Worm (Caenorhabditis elegans) whole organism, L1 larva: Measurements from ENCODE around the gene vps-32.1.

Experiments
- C34B4.2 ChIP-seq: sonication (generic microtip); optimal IDR thresholded peaks from 2 replicates; lab custom pipeline; 2017; ENCODE audit warnings: mild to moderate bottlenecking, missing genetic modification characterization, missing compliant biosample characterization
- aha-1 ChIP-seq: fragments of 150-350 bp; optimal IDR thresholded peaks from 2 replicates; lab custom pipeline; 2014; ENCODE audit warnings: missing biosample characterization, missing genetic modification characterization
- elt-2 ChIP-seq: sonication (generic microtip); optimal IDR thresholded peaks from 2 replicates; lab custom pipeline; 2016; ENCODE audit warnings: missing genetic modification characterization, mild to moderate bottlenecking, inconsistent platforms, missing compliant biosample characterization, missing genetic modification reagents
- fkh-8 ChIP-seq: sonication (generic microtip); optimal IDR thresholded peaks from 2 replicates; lab custom pipeline; 2016; ENCODE audit warnings: mild to moderate bottlenecking, missing genetic modification characterization, missing compliant biosample characterization
- hpl-2 ChIP-seq: fragments of 150-350 bp; optimal IDR thresholded peaks from 2 replicates; lab custom pipeline; 2014; ENCODE audit warnings: missing biosample characterization, missing genetic modification reagents, missing genetic modification characterization
- isw-1 ChIP-seq: fragments of 200-800 bp; sonication (Bioruptor generic); IDR thresholded peaks from 2 replicates; pipeline ENCODE4 v1.3.6; 2022; ENCODE audit warnings: missing genetic modification characterization, missing compliant biosample characterization
- lin-13 ChIP-seq: fragments of 150-350 bp; optimal IDR thresholded peaks from 2 replicates; lab custom pipeline; 2014; ENCODE audit warnings: missing biosample characterization, missing genetic modification reagents, missing genetic modification characterization
- lin-39 ChIP-seq: fragments of 150-350 bp; optimal IDR thresholded peaks from 2 replicates; lab custom pipeline; 2014; ENCODE audit warnings: missing biosample characterization, missing genetic modification reagents, missing genetic modification characterization
- lir-3 ChIP-seq: sonication (generic microtip); optimal IDR thresholded peaks from 2 replicates; lab custom pipeline; 2016; ENCODE audit warnings: mild to moderate bottlenecking, missing genetic modification characterization, moderate library complexity, missing compliant biosample characterization; ENCODE audit not compliant: poor library complexity
- mdl-1 ChIP-seq, 2 experiments: fragments of 150-350 bp; optimal IDR thresholded peaks; 2 replicates each; lab custom pipeline; 2014 to 2017; ENCODE audit warnings: missing biosample characterization in 2 of 2, missing genetic modification characterization in 2 of 2, inconsistent platforms in 1 of 2
- nhr-11 ChIP-seq: fragments of 150-350 bp; optimal IDR thresholded peaks from 2 replicates; lab custom pipeline; 2014; ENCODE audit warnings: missing biosample characterization, missing genetic modification characterization
- nhr-20 ChIP-seq: sonication (generic microtip); optimal IDR thresholded peaks from 2 replicates; lab custom pipeline; 2016; ENCODE audit warnings: mild to moderate bottlenecking, missing genetic modification characterization, missing compliant biosample characterization
- nhr-77 ChIP-seq: fragments of 150-350 bp; optimal IDR thresholded peaks from 2 replicates; lab custom pipeline; 2014; ENCODE audit warnings: missing biosample characterization, missing genetic modification characterization
- nhr-84 ChIP-seq: sonication (generic microtip); optimal IDR thresholded peaks from 2 replicates; lab custom pipeline; 2017; ENCODE audit warnings: missing biosample characterization, missing genetic modification characterization
- pax-3 ChIP-seq: fragments of 200-800 bp; sonication (Bioruptor generic); optimal IDR thresholded peaks from 2 replicates; lab custom pipeline; 2018; ENCODE audit warnings: mild to moderate bottlenecking, missing genetic modification characterization, moderate library complexity, missing compliant biosample characterization
- skn-1 ChIP-seq: fragments of 150-350 bp; optimal IDR thresholded peaks from 2 replicates; lab custom pipeline; 2014; ENCODE audit warnings: missing biosample characterization, missing genetic modification characterization
- sup-37 ChIP-seq: fragments of 200-800 bp; sonication (Bioruptor generic); optimal IDR thresholded peaks from 2 replicates; lab custom pipeline; 2018; ENCODE audit warnings: mild to moderate bottlenecking, missing genetic modification characterization, missing compliant biosample characterization
- tbx-2 ChIP-seq: sonication (generic microtip); optimal IDR thresholded peaks from 2 replicates; lab custom pipeline; 2016; ENCODE audit warnings: missing genetic modification characterization, missing compliant biosample characterization
- unc-130 ChIP-seq: fragments of 150-350 bp; optimal IDR thresholded peaks from 2 replicates; lab custom pipeline; 2017; ENCODE audit warnings: missing biosample characterization, missing genetic modification characterization, inconsistent platforms
- unc-62 ChIP-seq: fragments of 150-350 bp; optimal IDR thresholded peaks from 2 replicates; lab custom pipeline; 2014; ENCODE audit warnings: missing biosample characterization, missing genetic modification reagents, missing genetic modification characterization
- unc-86 ChIP-seq: sonication (generic microtip); optimal IDR thresholded peaks from 2 replicates; lab custom pipeline; 2016; ENCODE audit warnings: missing genetic modification characterization, missing compliant biosample characterization
- vab-15 ChIP-seq: sonication (generic microtip); optimal IDR thresholded peaks from 2 replicates; lab custom pipeline; 2017; ENCODE audit warnings: missing genotype, mild to moderate bottlenecking, missing genetic modification characterization, missing compliant biosample characterization
- zip-4 ChIP-seq: fragments of 200-800 bp; sonication (Bioruptor generic); optimal IDR thresholded peaks from 2 replicates; lab custom pipeline; 2018; ENCODE audit warnings: mild to moderate bottlenecking, missing genetic modification characterization, moderate library complexity, missing compliant biosample characterization

vps-32.1 gene

DNA sequence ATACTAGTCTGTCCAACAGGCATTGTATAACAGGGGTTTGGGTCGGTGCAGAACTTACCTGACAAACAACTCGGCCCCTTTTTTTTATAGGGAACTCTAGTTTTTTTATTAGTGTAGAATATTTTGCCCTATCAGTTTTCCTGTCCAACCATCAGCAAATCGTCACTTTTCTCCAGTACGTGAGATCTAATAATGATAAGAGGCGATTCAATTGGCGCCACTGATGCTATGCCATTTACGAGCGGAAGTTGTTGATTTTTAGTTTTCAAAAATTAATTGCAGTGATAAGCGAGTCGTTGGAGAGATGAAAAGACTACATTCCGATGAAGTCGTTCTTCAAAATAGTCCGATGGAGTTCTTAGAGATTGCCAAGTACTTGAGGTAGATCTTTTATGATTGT lies 38.9 kb downstream of the vps-32.1 start:
- TF ChIP-seq elt-2 (tag; lab: Kevin White, UChicago) (peak; percentile 35), isw-1 (GFP tag; lab: Robert Waterston, UW) (no peak)

DNA sequence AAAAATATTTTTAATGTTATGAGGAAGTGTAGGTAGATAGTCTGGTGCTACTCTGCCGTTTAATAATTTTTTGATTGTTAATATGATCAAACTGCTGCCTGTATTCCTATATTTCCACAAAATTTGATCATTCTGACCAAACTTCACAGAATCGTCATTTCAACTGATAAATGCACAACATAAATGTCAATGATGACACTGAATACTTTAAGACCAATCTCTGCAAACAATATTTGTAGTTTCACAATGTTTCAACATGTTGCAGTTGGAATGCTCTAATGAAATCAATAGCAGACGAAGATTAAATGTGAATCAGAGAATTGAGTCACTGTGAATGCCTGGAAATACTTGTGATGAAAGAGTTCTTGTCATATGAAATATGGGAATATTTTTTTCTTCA lies 40.3 kb downstream of the vps-32.1 start:
- TF ChIP-seq vab-15 (tag; lab: Kevin White, UChicago), result no peak
- TF ChIP-seq elt-2 (tag; lab: Kevin White, UChicago), result no peak
- TF ChIP-seq skn-1 (tag; lab: Kevin White, UChicago), result no peak
- no peak for TF ChIP-seq C34B4.2 (tag; lab: Kevin White, UChicago)
- TF ChIP-seq lir-3 (tag; lab: Kevin White, UChicago), result no peak
- no peak for TF ChIP-seq hpl-2 (GFP tag; lab: Kevin White, UChicago)
- TF ChIP-seq nhr-11 (tag; lab: Kevin White, UChicago), result no peak
- TF ChIP-seq nhr-77 (tag; lab: Kevin White, UChicago), result no peak
- no peak for TF ChIP-seq nhr-84 (tag; lab: Kevin White, UChicago)
- no peak for TF ChIP-seq fkh-8 (tag; lab: Kevin White, UChicago)
- TF ChIP-seq unc-130 (tag; lab: Kevin White, UChicago), result no peak
- TF ChIP-seq lin-13 (GFP tag; lab: Kevin White, UChicago), result no peak
- TF ChIP-seq nhr-20, result no peak
- no peak for TF ChIP-seq zip-4 (GFP tag; lab: Kevin White, UChicago)
- no peak for TF ChIP-seq unc-86 (tag; lab: Kevin White, UChicago)
- TF ChIP-seq unc-62, result no peak
- TF ChIP-seq lin-39, result no peak

DNA sequence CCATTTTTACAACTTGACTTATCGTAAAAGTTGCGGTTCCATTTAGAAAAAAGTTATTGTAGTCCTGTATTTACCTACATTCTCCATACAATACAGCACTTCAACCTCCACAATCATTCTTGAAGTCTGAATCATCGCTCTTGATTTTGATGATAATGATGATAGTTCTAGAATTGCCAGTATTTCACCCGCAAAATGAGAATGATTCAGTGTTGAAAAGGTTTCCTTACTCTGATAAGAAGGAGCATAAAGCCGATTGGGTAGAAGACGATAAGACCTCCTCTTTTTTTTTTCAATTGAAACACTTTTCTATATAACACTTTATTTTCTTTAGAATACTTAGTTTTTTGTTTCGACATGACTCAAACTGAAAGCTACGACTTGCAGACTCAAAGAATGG lies 41.3 kb downstream of the vps-32.1 start, which contains the start of gene T19D12.4:
T19D12.4 (plus strand) TSS at position 295 of the 400 bp plus-strand sequence.
- TF ChIP-seq elt-2 (tag; lab: Kevin White, UChicago) (peak; percentile 82), tbx-2 (tag; lab: Kevin White, UChicago) (no peak)
- TF ChIP-seq, all 84 proteins: peak for 1

DNA sequence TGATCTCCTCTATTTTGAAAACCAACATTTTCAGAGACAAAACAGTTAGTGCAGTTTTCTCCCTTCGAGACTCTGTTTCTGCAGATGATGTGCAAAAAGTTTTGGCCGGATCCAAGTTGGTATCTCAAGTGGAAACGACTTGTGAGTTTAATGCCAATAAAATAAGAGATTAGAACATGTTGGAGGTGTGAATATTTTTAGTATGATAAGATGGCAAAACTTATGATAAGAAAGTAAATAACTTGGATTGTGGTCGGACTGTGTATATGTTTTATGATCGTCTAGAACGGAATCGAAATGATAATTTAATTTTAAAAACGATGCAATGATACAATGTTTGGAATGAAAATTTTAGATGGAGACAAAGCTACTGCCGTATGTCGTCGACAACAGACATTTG lies 42.5 kb downstream of the vps-32.1 start:
- TF ChIP-seq elt-2 (tag; lab: Kevin White, UChicago) (peak; percentile 67), sup-37 (GFP tag; lab: Kevin White, UChicago) (no peak)
- TF ChIP-seq, all 84 proteins: peak for 1

DNA sequence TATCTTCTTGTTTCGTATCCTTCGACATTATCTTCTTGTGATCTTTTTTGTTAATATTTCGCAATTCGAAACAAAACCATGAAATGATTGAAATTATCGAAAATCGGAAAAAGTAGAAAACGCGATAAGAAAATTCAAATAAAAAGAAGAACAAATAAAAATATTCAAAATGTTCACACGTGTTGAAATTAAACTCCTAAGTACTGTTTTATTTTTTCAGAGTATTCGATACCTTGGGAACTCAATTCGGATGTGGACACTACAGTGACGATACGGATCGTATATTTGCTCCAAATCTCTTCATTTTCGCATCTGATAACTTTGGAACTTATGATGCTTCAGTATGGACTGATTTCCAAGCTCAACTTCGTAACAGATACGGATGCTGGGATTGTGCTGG lies 46.6 kb downstream of the vps-32.1 start, which contains the start of gene T19D12.5:
T19D12.5 (minus strand) TSS at position 101 of the 400 bp plus-strand sequence.
- no peak for TF ChIP-seq mdl-1 (tag; optimal IDR thresholded peaks at IDR 0.05; lab: Kevin White, UChicago)
- TF ChIP-seq unc-62, result no peak
- no peak for TF ChIP-seq aha-1

DNA sequence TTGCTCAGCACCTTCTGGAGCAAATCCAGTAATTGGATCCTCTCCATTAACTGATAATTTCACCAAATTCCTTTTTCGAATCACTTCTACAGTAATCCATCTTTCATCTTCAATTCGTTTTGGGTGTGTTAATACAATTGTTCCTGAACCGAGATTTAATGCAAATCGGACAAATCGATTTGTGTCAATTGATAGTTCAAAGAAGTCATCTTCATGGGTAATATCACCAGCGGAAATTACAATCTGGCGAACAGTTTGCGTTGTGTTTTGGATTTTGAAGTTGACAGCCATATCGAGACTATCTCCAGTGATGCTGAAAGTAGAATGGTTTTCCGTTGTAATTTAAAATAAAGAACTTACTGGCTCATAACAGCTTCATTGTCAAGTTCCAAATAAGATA lies 48.3 kb downstream of the vps-32.1 start:
- TF ChIP-seq skn-1 (tag; lab: Kevin White, UChicago), result no peak
- TF ChIP-seq pax-3 (tag; lab: Kevin White, UChicago), result no peak
- TF ChIP-seq, all 84 proteins: peak for 0
